Worm (Caenorhabditis elegans): ENCODE data around the gene T28D9.16.

- no peak for TF ChIP-seq pqm-1 (tag; optimal IDR thresholded peaks at IDR 0.05)
- TF ChIP-seq nhr-85 (tag): peak; percentile 53
- TF ChIP-seq skn-1 (tag; optimal IDR thresholded peaks at IDR 0.05): peak; percentile 41
- peak; percentile 68 to 80 for TF ChIP-seq lsy-2 (tag; optimal IDR thresholded peaks at IDR 0.05)
- TF ChIP-seq nhr-28 (tag; optimal IDR thresholded peaks at IDR 0.05): no peak
- peak; percentile 22 for TF ChIP-seq snpc-4 (tag; optimal IDR thresholded peaks at IDR 0.05)
- TF ChIP-seq sup-37 (GFP tag; optimal IDR thresholded peaks at IDR 0.05): no peak
- peak; percentile 62 to 66 for TF ChIP-seq efl-1 (optimal IDR thresholded peaks at IDR 0.05)
- peak; percentile 65 to 94 for TF ChIP-seq efl-1 (GFP tag; optimal IDR thresholded peaks at IDR 0.05 in 1 of 2)
- TF ChIP-seq dsc-1 (tag; optimal IDR thresholded peaks at IDR 0.05): peak; percentile 52
- peak in 1 of 2 experiments; percentile 23 for TF ChIP-seq ztf-11 (tag; optimal IDR thresholded peaks at IDR 0.05)
- TF ChIP-seq nhr-237 (tag; optimal IDR thresholded peaks at IDR 0.05): no peak
Observed at ce11 chrII:6453341-6453806, 22.1 kb upstream of the T28D9.16 start, which contains the start of gene atg-16.2.

All from whole organism, L1 larva.